Worm (Caenorhabditis elegans): ENCODE measurements around the gene sqst-2.

The sqst-2 gene

DNA sequence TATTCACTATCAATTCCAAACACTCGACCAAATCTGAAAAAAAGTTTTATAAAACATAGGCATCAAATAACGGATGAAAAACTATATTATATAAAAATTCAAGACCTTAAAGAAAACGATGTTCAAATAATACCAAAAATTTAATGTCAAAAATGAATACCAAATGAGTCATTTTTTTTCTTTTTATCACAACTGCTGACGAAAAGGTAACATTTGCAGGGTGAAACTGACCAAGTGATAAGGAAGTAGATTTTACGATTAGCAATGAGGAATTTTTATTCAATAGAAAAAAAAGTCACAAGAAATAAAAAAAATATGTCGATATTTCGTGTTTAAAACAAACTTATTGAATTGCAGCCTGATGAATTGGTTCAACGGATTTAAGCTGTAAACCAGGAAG, 42.9 kb downstream of the sqst-2 start, which contains the start of gene C06E4.8:
Gene C06E4.8, minus strand, starts transcription at position 37 of the 400 bp plus-strand sequence.
- TF ChIP-seq lim-6 (tag; optimal IDR thresholded peaks at IDR 0.05) (no peak), unc-3 (GFP tag; conservative IDR thresholded peaks at IDR 0.05) (no peak), unc-3 (tag; optimal IDR thresholded peaks at IDR 0.05) (no peak), Y22D7AL.16 (tag; optimal IDR thresholded peaks at IDR 0.05) (no peak)

DNA sequence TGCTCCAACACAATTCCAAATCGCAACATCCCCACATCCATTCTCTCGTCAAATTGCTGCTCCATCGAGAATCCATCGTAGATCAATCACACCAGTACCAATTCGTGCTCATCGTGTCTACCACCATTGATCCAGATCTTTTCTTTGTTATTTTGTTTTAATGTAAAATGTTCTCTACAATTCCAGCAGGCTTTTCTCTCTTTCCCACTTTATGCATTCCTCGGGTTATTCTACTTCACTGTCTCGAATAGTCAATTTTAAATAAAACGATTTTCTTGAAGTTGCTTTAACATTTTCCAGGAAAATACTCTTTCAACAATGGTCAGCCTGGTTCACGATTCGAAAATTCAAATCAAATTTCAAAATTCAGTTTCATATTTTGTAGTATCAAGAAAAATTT, 45.8 kb downstream of the sqst-2 start, which contains the start of gene C06E4.1:
Gene C06E4.1, plus strand, starts transcription at position 301 of the 400 bp plus-strand sequence.
- TF ChIP-seq hlh-6 (tag; optimal IDR thresholded peaks at IDR 0.05) (no peak), dve-1 (tag; optimal IDR thresholded peaks at IDR 0.05) (no peak), ceh-9 (tag; optimal IDR thresholded peaks at IDR 0.05) (no peak), ceh-6 (GFP tag; optimal IDR thresholded peaks at IDR 0.05) (no peak), elt-4 (tag; optimal IDR thresholded peaks at IDR 0.05) (no peak), sox-4 (tag; optimal IDR thresholded peaks at IDR 0.05) (no peak), ahr-1 (tag; optimal IDR thresholded peaks at IDR 0.05) (no peak), ceh-30 (tag; optimal IDR thresholded peaks at IDR 0.05) (no peak), syd-9 (tag; optimal IDR thresholded peaks at IDR 0.05) (no peak), ceh-48 (tag; optimal IDR thresholded peaks at IDR 0.05) (no peak), ceh-31 (tag; optimal IDR thresholded peaks at IDR 0.05) (no peak), mec-3 (tag; optimal IDR thresholded peaks at IDR 0.05; ENCODE audit: borderline replicate concordance) (no peak), elt-2 (tag; optimal IDR thresholded peaks at IDR 0.05) (no peak), pag-3 (tag; optimal IDR thresholded peaks at IDR 0.05; ENCODE audit: borderline replicate concordance) (no peak), ets-4 (tag; optimal IDR thresholded peaks at IDR 0.05) (no peak), ceh-24 (tag; optimal IDR thresholded peaks at IDR 0.05) (no peak), gmeb-2 (tag; optimal IDR thresholded peaks at IDR 0.05) (no peak), ceh-22 (tag; optimal IDR thresholded peaks at IDR 0.05) (no peak)
